Worm (Caenorhabditis elegans) whole organism, young adult: ENCODE data around the gene B0252.5.
A peak's percentile ranks its signal among the peaks of the same experiment; 100 is the strongest.

ENCODE experiments used
- B0019.2 ChIP-seq: fragments of 200-800 bp; sonication (Bioruptor generic); conservative IDR thresholded peaks from 2 replicates; pipeline ENCODE4 v1.3.6; 2022; ENCODE audit warnings: missing genetic modification reagents, missing genetic modification characterization, missing compliant biosample characterization
- B0035.1 ChIP-seq: sonication (generic microtip); optimal IDR thresholded peaks from 2 replicates; lab custom pipeline; 2016; ENCODE audit warnings: missing genetic modification characterization, mild to moderate bottlenecking, missing compliant biosample characterization, missing genotype, missing genetic modification reagents
- B0336.3 ChIP-seq: fragments of 200-800 bp; sonication (Bioruptor generic); IDR thresholded peaks from 2 replicates; pipeline ENCODE4 v1.3.6; 2022; ENCODE audit warnings: missing genetic modification characterization, missing compliant biosample characterization
- F22D6.2 ChIP-seq: sonication (generic microtip); optimal IDR thresholded peaks from 2 replicates; lab custom pipeline; 2016; ENCODE audit warnings: mild to moderate bottlenecking, missing genetic modification characterization, missing compliant biosample characterization
- F23B12.7 ChIP-seq: sonication (generic microtip); optimal IDR thresholded peaks from 2 replicates; lab custom pipeline; 2017; ENCODE audit warnings: missing genetic modification characterization, mild to moderate bottlenecking, missing compliant biosample characterization, antibody characterized with exemption, moderate library complexity; ENCODE audit not compliant: insufficient read depth
- F33H1.4 ChIP-seq: fragments of 200-800 bp; sonication (Bioruptor generic); IDR thresholded peaks from 2 replicates; pipeline ENCODE4 v1.3.6; 2022; ENCODE audit warnings: missing genetic modification reagents, missing genetic modification characterization, missing compliant biosample characterization
- F52B5.7 ChIP-seq: sonication (generic microtip); optimal IDR thresholded peaks from 2 replicates; lab custom pipeline; 2016; ENCODE audit warnings: mild to moderate bottlenecking, missing genetic modification characterization, missing compliant biosample characterization
- K12H6.12 ChIP-seq: fragments of 200-800 bp; sonication (Bioruptor generic); optimal IDR thresholded peaks from 2 replicates; lab custom pipeline; 2018; ENCODE audit warnings: mild to moderate bottlenecking, missing genetic modification characterization, missing compliant biosample characterization
- Y67H2A.10 ChIP-seq: fragments of 200-800 bp; sonication (Bioruptor generic); conservative IDR thresholded peaks from 2 replicates; pipeline ENCODE4 v1.3.6; 2022; ENCODE audit warnings: missing genetic modification reagents, missing genetic modification characterization, missing compliant biosample characterization
- ZK185.1 ChIP-seq: sonication (generic microtip); optimal IDR thresholded peaks from 2 replicates; lab custom pipeline; 2016; ENCODE audit warnings: mild to moderate bottlenecking, missing genetic modification characterization, missing compliant biosample characterization; ENCODE audit not compliant: poor library complexity, severe bottlenecking
- ama-1 ChIP-seq, 3 experiments: fragments of 150-350 bp in 1 of 3; sonication (generic microtip) in 2 of 3; optimal IDR thresholded peaks; 2 replicates each; lab custom pipeline; 2014 to 2018; ENCODE audit warnings: missing biosample characterization in 2 of 3, missing genetic modification characterization in 2 of 3, missing genetic modification reagents in 2 of 3
- athp-1 ChIP-seq: sonication (generic microtip); optimal IDR thresholded peaks from 2 replicates; lab custom pipeline; 2017; ENCODE audit warnings: mild to moderate bottlenecking, missing genetic modification characterization, missing compliant biosample characterization
- attf-3 ChIP-seq: fragments of 200-800 bp; sonication (Bioruptor generic); conservative IDR thresholded peaks from 2 replicates; pipeline ENCODE4 v1.3.6; 2022; ENCODE audit warnings: missing genetic modification reagents, missing genetic modification characterization, missing compliant biosample characterization
- cebp-1 ChIP-seq, 2 experiments: fragments of 200-800 bp in 1 of 2; sonication (Bioruptor generic) in 1 of 2; sonication (generic microtip) in 1 of 2; IDR thresholded peaks in 1 of 2; optimal IDR thresholded peaks in 1 of 2; 2 replicates each; pipeline versions ENCODE4 v1.3.6 to Lab custom; 2017 to 2022; ENCODE audit warnings: missing compliant biosample characterization in 2 of 2, missing genetic modification characterization in 2 of 2, mild to moderate bottlenecking in 1 of 2, missing genetic modification reagents in 1 of 2, moderate library complexity in 1 of 2
- ceh-27 ChIP-seq: fragments of 200-800 bp; sonication (Bioruptor generic); optimal IDR thresholded peaks from 2 replicates; lab custom pipeline; 2018; ENCODE audit warnings: mild to moderate bottlenecking, missing genetic modification characterization, moderate library complexity, missing compliant biosample characterization
- chd-7 ChIP-seq: sonication (generic microtip); optimal IDR thresholded peaks from 2 replicates; lab custom pipeline; 2016; ENCODE audit warnings: mild to moderate bottlenecking, missing genetic modification characterization, moderate library complexity, missing compliant biosample characterization
- dox-1 ChIP-seq: fragments of 200-800 bp; sonication (Bioruptor generic); IDR thresholded peaks from 2 replicates; pipeline ENCODE4 v1.3.6; 2022; ENCODE audit warnings: missing genetic modification reagents, missing genetic modification characterization, missing compliant biosample characterization
- dpff-1 ChIP-seq: sonication (generic microtip); optimal IDR thresholded peaks from 2 replicates; lab custom pipeline; 2017; ENCODE audit warnings: mild to moderate bottlenecking, missing genetic modification characterization, missing compliant biosample characterization
- dpl-1 ChIP-seq: fragments of 150-350 bp; optimal IDR thresholded peaks from 2 replicates; lab custom pipeline; 2014; ENCODE audit warnings: missing biosample characterization, missing genetic modification reagents, missing genetic modification characterization
- egl-18 ChIP-seq: fragments of 200-800 bp; sonication (Bioruptor generic); IDR thresholded peaks from 2 replicates; pipeline ENCODE4 v1.3.6; 2022; ENCODE audit warnings: missing genetic modification reagents, missing genetic modification characterization, missing compliant biosample characterization
- ekl-4 ChIP-seq: fragments of 200-800 bp; sonication (Bioruptor generic); IDR thresholded peaks from 2 replicates; pipeline ENCODE4 v1.3.6; 2022; ENCODE audit warnings: missing genetic modification reagents, missing genetic modification characterization, missing compliant biosample characterization
- gei-17 ChIP-seq: fragments of 200-800 bp; sonication (Bioruptor generic); optimal IDR thresholded peaks from 2 replicates; lab custom pipeline; 2018; ENCODE audit warnings: mild to moderate bottlenecking, missing genetic modification characterization, missing compliant biosample characterization
- hlh-12 ChIP-seq: sonication (generic microtip); optimal IDR thresholded peaks from 2 replicates; lab custom pipeline; 2016; ENCODE audit warnings: missing genetic modification characterization, missing compliant biosample characterization
- hmg-1.2 ChIP-seq: fragments of 200-800 bp; sonication (Bioruptor generic); IDR thresholded peaks from 2 replicates; pipeline ENCODE4 v1.3.6; 2022; ENCODE audit warnings: missing genetic modification reagents, missing genetic modification characterization, missing compliant biosample characterization
- hrde-1 ChIP-seq: sonication (generic microtip); optimal IDR thresholded peaks from 2 replicates; lab custom pipeline; 2016; ENCODE audit warnings: missing genetic modification characterization, mild to moderate bottlenecking, missing compliant biosample characterization, moderate library complexity, missing genotype, missing genetic modification reagents, borderline replicate concordance
- lin-26 ChIP-seq: fragments of 200-800 bp; sonication (Bioruptor generic); IDR thresholded peaks from 2 replicates; pipeline ENCODE4 v1.3.6; 2022; ENCODE audit warnings: missing genetic modification reagents, missing genetic modification characterization, missing compliant biosample characterization
- lin-40 ChIP-seq: sonication (generic microtip); optimal IDR thresholded peaks from 2 replicates; lab custom pipeline; 2016; ENCODE audit warnings: missing genetic modification characterization, mild to moderate bottlenecking, missing compliant biosample characterization, missing genotype, missing genetic modification reagents
- lin-54 ChIP-seq: fragments of 200-800 bp; sonication (Bioruptor generic); optimal IDR thresholded peaks from 2 replicates; lab custom pipeline; 2018; ENCODE audit warnings: mild to moderate bottlenecking, missing genetic modification characterization, missing compliant biosample characterization
- lir-1 ChIP-seq: fragments of 200-800 bp; sonication (Bioruptor generic); conservative IDR thresholded peaks from 2 replicates; pipeline ENCODE4 v1.3.6; 2022; ENCODE audit warnings: missing genetic modification reagents, missing genetic modification characterization, missing compliant biosample characterization
- lsl-1 ChIP-seq: fragments of 200-800 bp; sonication (Bioruptor generic); optimal IDR thresholded peaks from 2 replicates; lab custom pipeline; 2018; ENCODE audit warnings: mild to moderate bottlenecking, missing genetic modification characterization, moderate library complexity, missing compliant biosample characterization
- madf-10 ChIP-seq: sonication (generic microtip); optimal IDR thresholded peaks from 2 replicates; lab custom pipeline; 2016; ENCODE audit warnings: mild to moderate bottlenecking, missing genetic modification characterization, missing compliant biosample characterization
- mcd-1 ChIP-seq: fragments of 200-800 bp; sonication (Bioruptor generic); IDR thresholded peaks from 2 replicates; pipeline ENCODE4 v1.3.6; 2022; ENCODE audit warnings: missing genetic modification reagents, missing genetic modification characterization, missing compliant biosample characterization
- nfya-2 ChIP-seq: fragments of 200-800 bp; sonication (Bioruptor generic); IDR thresholded peaks from 2 replicates; pipeline ENCODE4 v1.3.6; 2022; ENCODE audit warnings: missing genetic modification reagents, missing genetic modification characterization, missing compliant biosample characterization
- pbrm-1 ChIP-seq: fragments of 200-800 bp; sonication (Bioruptor generic); IDR thresholded peaks from 2 replicates; pipeline ENCODE4 v1.3.6; 2022; ENCODE audit warnings: missing genetic modification reagents, missing genetic modification characterization, missing compliant biosample characterization
- repo-1 ChIP-seq: sonication (generic microtip); optimal IDR thresholded peaks from 2 replicates; lab custom pipeline; 2017; ENCODE audit warnings: mild to moderate bottlenecking, missing genetic modification characterization, missing compliant biosample characterization
- sea-2 ChIP-seq: fragments of 200-800 bp; sonication (Bioruptor generic); IDR thresholded peaks from 2 replicates; pipeline ENCODE4 v1.3.6; 2022; ENCODE audit warnings: missing genetic modification characterization, missing compliant biosample characterization
- snpc-1.1 ChIP-seq: sonication (generic microtip); optimal IDR thresholded peaks from 2 replicates; lab custom pipeline; 2017; ENCODE audit warnings: missing genetic modification characterization, mild to moderate bottlenecking, missing compliant biosample characterization, antibody characterized with exemption, moderate library complexity, missing genotype, missing genetic modification reagents; ENCODE audit not compliant: insufficient read depth
- snpc-1.3 ChIP-seq: sonication (generic microtip); optimal IDR thresholded peaks from 2 replicates; lab custom pipeline; 2017; ENCODE audit warnings: missing genetic modification characterization, mild to moderate bottlenecking, missing compliant biosample characterization, antibody characterized with exemption, moderate library complexity, missing genotype, missing genetic modification reagents; ENCODE audit not compliant: insufficient read depth
- snpc-4 ChIP-seq, 5 experiments: fragments of 150-350 bp in 1 of 5; sonication (generic microtip) in 4 of 5; optimal IDR thresholded peaks; 2 replicates each; lab custom pipeline; 2014 to 2018; ENCODE audit warnings: missing genetic modification characterization in 5 of 5, missing biosample characterization in 3 of 5, antibody characterized with exemption in 2 of 5, mild to moderate bottlenecking in 2 of 5, missing compliant biosample characterization in 2 of 5, missing genotype in 2 of 5, moderate library complexity in 2 of 5, missing genetic modification reagents in 1 of 5
- tbp1 ChIP-seq: fragments of 200-800 bp; sonication (Bioruptor generic); optimal IDR thresholded peaks from 2 replicates; lab custom pipeline; 2018; ENCODE audit warnings: mild to moderate bottlenecking, missing genetic modification characterization, missing compliant biosample characterization
- tbx-9 ChIP-seq: sonication (generic microtip); optimal IDR thresholded peaks from 2 replicates; lab custom pipeline; 2016; ENCODE audit warnings: borderline replicate concordance, missing genetic modification characterization, inconsistent platforms, missing compliant biosample characterization
- unc-62 ChIP-seq: fragments of 150-350 bp; optimal IDR thresholded peaks from 2 replicates; lab custom pipeline; 2014; ENCODE audit warnings: missing biosample characterization, missing genetic modification reagents, missing genetic modification characterization
- xnd-1 ChIP-seq: sonication (generic microtip); optimal IDR thresholded peaks from 2 replicates; lab custom pipeline; 2016; ENCODE audit warnings: missing genotype, missing genetic modification reagents, missing genetic modification characterization, missing compliant biosample characterization
- ztf-28 ChIP-seq: fragments of 200-800 bp; sonication (Bioruptor generic); IDR thresholded peaks from 2 replicates; pipeline ENCODE4 v1.3.6; 2022; ENCODE audit warnings: missing genetic modification reagents, missing genetic modification characterization, missing compliant biosample characterization
- ztf-6 ChIP-seq: fragments of 200-800 bp; sonication (Bioruptor generic); IDR thresholded peaks from 2 replicates; pipeline ENCODE4 v1.3.6; 2022; ENCODE audit warnings: missing genetic modification reagents, missing genetic modification characterization, missing compliant biosample characterization

Gene B0252.5

DNA sequence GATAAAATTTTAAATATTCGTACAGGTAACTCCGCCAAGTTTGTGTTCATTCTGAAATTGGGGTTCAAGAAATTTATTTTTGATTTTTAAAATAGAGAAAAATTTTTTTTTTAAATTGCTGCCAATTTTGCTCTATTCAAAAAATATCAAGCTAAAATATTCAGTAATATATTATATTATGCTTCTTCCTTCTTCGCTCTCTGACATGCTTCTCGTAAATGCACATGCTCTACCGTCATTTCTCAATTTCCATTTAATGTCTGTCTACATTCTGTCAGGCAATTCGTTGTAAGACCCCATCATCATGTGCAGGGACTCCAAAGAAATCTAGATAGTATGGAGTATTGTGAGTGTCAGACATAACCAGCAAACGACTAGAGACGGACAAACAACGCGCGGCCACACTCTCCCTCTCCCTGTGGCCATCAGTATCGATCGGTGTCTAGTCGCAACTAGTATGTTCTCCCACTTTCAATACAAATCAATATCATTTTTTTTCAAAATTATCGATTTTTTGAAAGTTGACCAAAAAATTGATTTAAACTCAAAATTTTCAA, 32.6 kb upstream of the B0252.5 start, which contains the start of the genes malt-1 and ceh-38:
TSS of gene malt-1 (minus strand) at position 51 of the 557 bp plus-strand sequence.
TSS of gene ceh-38 (plus strand) at position 277 of the 557 bp plus-strand sequence.
- TF ChIP-seq nfya-2 = no peak
- TF ChIP-seq dpff-1 (tag; lab: Kevin White, UChicago) = no peak
- peak; percentile 79 for TF ChIP-seq B0336.3 (GFP tag; lab: Robert Waterston, UW)
- TF ChIP-seq Y67H2A.10 = peak; percentile 63; the same call in 1 of the 2 replicates
- TF ChIP-seq xnd-1 (tag; lab: Kevin White, UChicago) = no peak
- peak; percentile 24 for TF ChIP-seq F52B5.7 (tag; lab: Kevin White, UChicago)
- peak; percentile 86 for TF ChIP-seq hmg-1.2 (GFP tag; lab: Robert Waterston, UW)
- peak; percentile 65 for TF ChIP-seq tbp1 (GFP tag; lab: Kevin White, UChicago)
- peak; percentile 91 for TF ChIP-seq ZK185.1 (tag; lab: Kevin White, UChicago)
- no peak for TF ChIP-seq tbx-9 (tag; lab: Kevin White, UChicago)
- TF ChIP-seq lsl-1 (GFP tag; lab: Kevin White, UChicago) = no peak
- TF ChIP-seq snpc-4 (GFP tag; optimal IDR thresholded peaks at IDR 0.05; lab: Kevin White, UChicago) = peak; percentile 5
- TF ChIP-seq snpc-4 (tag; optimal IDR thresholded peaks at IDR 0.05; lab: Kevin White, UChicago) = peak; percentile 81 to 89 (median 86)
- no peak for TF ChIP-seq B0019.2 (GFP tag; lab: Robert Waterston, UW)
- TF ChIP-seq lir-1 (GFP tag; lab: Robert Waterston, UW) = peak; percentile 66
- TF ChIP-seq ama-1 (optimal IDR thresholded peaks at IDR 0.05; lab: Kevin White, UChicago) = no peak
- TF ChIP-seq ama-1 (GFP tag; optimal IDR thresholded peaks at IDR 0.05; lab: Kevin White, UChicago) = no peak
- no peak for TF ChIP-seq hlh-12
- TF ChIP-seq lin-54 = peak; percentile 69
- TF ChIP-seq ztf-28 = no peak
- TF ChIP-seq egl-18 (GFP tag; lab: Robert Waterston, UW) = no peak
- peak; percentile 0 for TF ChIP-seq snpc-1.1 (tag; lab: Kevin White, UChicago)
- no peak for TF ChIP-seq hrde-1 (tag; lab: Kevin White, UChicago)
- peak; percentile 83 for TF ChIP-seq dox-1 (GFP tag; lab: Robert Waterston, UW)
- peak; percentile 67 for TF ChIP-seq chd-7 (tag; lab: Kevin White, UChicago)
- 0 out of 2 replicates have a peak, but pooled peaks have one; percentile 41 for TF ChIP-seq lin-26 (GFP tag; lab: Robert Waterston, UW)
- no peak for TF ChIP-seq ztf-6
- TF ChIP-seq sea-2 = no peak
- peak; percentile 74 for TF ChIP-seq F23B12.7 (tag; lab: Kevin White, UChicago)
- peak; percentile 42 for TF ChIP-seq repo-1
- no peak for TF ChIP-seq B0035.1 (tag; lab: Kevin White, UChicago)
- no peak for TF ChIP-seq F22D6.2
- TF ChIP-seq snpc-1.3 (tag; lab: Kevin White, UChicago) = peak; percentile 5
- peak; percentile 90 for TF ChIP-seq F33H1.4 (GFP tag; lab: Robert Waterston, UW)
- peak; percentile 84 for TF ChIP-seq madf-10
- peak; percentile 84 for TF ChIP-seq pbrm-1 (GFP tag; lab: Robert Waterston, UW)
- TF ChIP-seq dpl-1 (GFP tag; lab: Kevin White, UChicago) = peak; percentile 20
- peak; percentile 75 for TF ChIP-seq mcd-1 (GFP tag; lab: Robert Waterston, UW)
- peak; percentile 81 for TF ChIP-seq ekl-4 (GFP tag; lab: Robert Waterston, UW)
- TF ChIP-seq unc-62 (GFP tag; lab: Kevin White, UChicago) = peak; percentile 86
- peak; percentile 71 for TF ChIP-seq gei-17 (GFP tag; lab: Kevin White, UChicago)
- peak; percentile 68 for TF ChIP-seq athp-1
- peak; percentile 92 for TF ChIP-seq lin-40 (tag; lab: Kevin White, UChicago)
- TF ChIP-seq K12H6.12 (tag; lab: Kevin White, UChicago) = peak; percentile 94
- peak; percentile 63; the same call in 1 of the 2 replicates for TF ChIP-seq cebp-1 (GFP tag; IDR thresholded peaks at IDR 0.05; lab: Robert Waterston, UW)
- TF ChIP-seq cebp-1 (tag; optimal IDR thresholded peaks at IDR 0.05; lab: Kevin White, UChicago) = peak; percentile 90
- TF ChIP-seq ceh-27 (GFP tag; lab: Kevin White, UChicago) = peak; percentile 83
- peak; percentile 62 for TF ChIP-seq attf-3 (GFP tag; lab: Robert Waterston, UW)
